Fruit fly (Drosophila melanogaster): ENCODE measurements around the gene CG31088.
"Not testable (repeated sequence)": the region's sequence is repeated elsewhere in the genome, so short reads cannot be mapped to it uniquely, and the experiment has no call there.

CG31088 gene

DNA sequence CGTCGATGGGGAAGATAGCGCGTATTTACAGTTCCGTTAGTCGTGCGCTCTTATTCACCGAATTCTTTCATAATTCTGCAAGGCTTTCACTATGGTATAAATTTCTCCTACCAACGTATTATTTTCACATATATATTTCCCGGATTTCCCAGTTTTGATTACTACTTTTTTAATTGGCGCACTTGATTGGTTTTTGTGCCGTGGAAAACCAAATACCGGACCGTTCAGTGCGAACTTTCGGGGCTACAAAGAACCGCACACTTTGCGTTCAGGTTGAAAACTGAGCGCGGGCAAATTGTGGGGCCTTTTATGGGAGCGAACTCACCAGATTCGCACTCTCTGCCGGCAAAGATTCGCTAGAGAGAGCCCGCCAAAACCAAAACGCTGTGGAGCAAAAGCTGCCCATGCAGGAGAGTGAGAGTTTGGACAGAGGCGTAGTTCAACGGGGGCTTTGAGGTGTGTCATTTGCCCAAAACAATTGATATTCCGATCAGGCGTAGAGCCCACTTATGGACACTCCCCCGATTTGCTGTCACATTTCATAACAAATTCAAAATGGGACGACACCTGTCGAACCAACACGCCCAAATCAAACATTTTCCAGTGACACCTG, 49.5 kb downstream of the CG31088 start (continued):
- peak; percentile 41; the same call in 1 of the 2 replicates for TF ChIP-seq E2f2 (GFP tag; IDR thresholded peaks at IDR 0.05)
- TF ChIP-seq CG7372 (GFP tag; IDR thresholded peaks at IDR 0.05), result peak; percentile 46; the same call in 1 of the 2 replicates
- peak; percentile 67 for TF ChIP-seq CG9215 (GFP tag; IDR thresholded peaks at IDR 0.05)
- TF ChIP-seq CG14014 (GFP tag; IDR thresholded peaks at IDR 0.05), result peak; percentile 68
- peak; percentile 75 for TF ChIP-seq row (GFP tag; IDR thresholded peaks at IDR 0.05)
- peak; percentile 59; the same call in 1 of the 2 replicates for TF ChIP-seq wdn (GFP tag; IDR thresholded peaks at IDR 0.05)
- peak; percentile 29; the same call in 1 of the 2 replicates for TF ChIP-seq Adf1 (GFP tag; IDR thresholded peaks at IDR 0.05)
- peak; percentile 38; the same call in 1 of the 2 replicates for TF ChIP-seq CG14441 (GFP tag; IDR thresholded peaks at IDR 0.05)
- 0 out of 2 replicates have a peak, but pooled peaks have one; percentile 25 for TF ChIP-seq esg (GFP tag; conservative IDR thresholded peaks at IDR 0.05)
- TF ChIP-seq Trl (optimal IDR thresholded peaks at IDR 0.05), result peak; percentile 30 to 73
- not testable (repeated sequence) for TF ChIP-seq Trl (GFP tag; optimal IDR thresholded peaks at IDR 0.05); hkb (optimal IDR thresholded peaks at IDR 0.05); prd (optimal IDR thresholded peaks at IDR 0.05)
- peak; percentile 84 for TF ChIP-seq slbo (GFP tag; IDR thresholded peaks at IDR 0.05)
- TF ChIP-seq Ets65A (GFP tag), result peak; percentile 39
- 0 out of 4 replicates have a peak, but pooled peaks have one; percentile 51 for TF ChIP-seq chinmo (GFP tag; IDR thresholded peaks at IDR 0.05; ENCODE audit: partially characterized antibody)
- TF ChIP-seq hkb (GFP tag; IDR thresholded peaks at IDR 0.05), result peak; percentile 25; the same call in 1 of the 2 replicates
- TF ChIP-seq Mrtf (GFP tag; IDR thresholded peaks at IDR 0.05), result 0 out of 3 replicates have a peak, but pooled peaks have one; percentile 27
- 0 out of 2 replicates have a peak, but pooled peaks have one; percentile 34 for TF ChIP-seq CG31224 (GFP tag; IDR thresholded peaks at IDR 0.05)
- peak; percentile 41; the same call in 1 of the 3 replicates for TF ChIP-seq gce (GFP tag; IDR thresholded peaks at IDR 0.05)
- TF ChIP-seq gsb (GFP tag; IDR thresholded peaks at IDR 0.05), result peak; percentile 46; the same call in 1 of the 2 replicates
- TF ChIP-seq HLH3B (GFP tag; IDR thresholded peaks at IDR 0.05), result 0 out of 2 replicates have a peak, but pooled peaks have one; percentile 14
- TF ChIP-seq Ptx1 (GFP tag; IDR thresholded peaks at IDR 0.05), result 0 out of 2 replicates have a peak, but pooled peaks have one; percentile 43
- peak; percentile 39; the same call in 1 of the 2 replicates for TF ChIP-seq Xrp1 (GFP tag; IDR thresholded peaks at IDR 0.05)
- TF ChIP-seq prd (GFP tag; IDR thresholded peaks at IDR 0.05), result peak; percentile 47; the same call in 2 of the 3 replicates
- TF ChIP-seq CG11247 (GFP tag; IDR thresholded peaks at IDR 0.05), result 0 out of 2 replicates have a peak, but pooled peaks have one; percentile 9
- peak; percentile 39; the same call in 1 of the 3 replicates for TF ChIP-seq Optix (GFP tag; IDR thresholded peaks at IDR 0.05)
- peak; percentile 55 for TF ChIP-seq al (GFP tag; IDR thresholded peaks at IDR 0.05)
- peak; percentile 34; the same call in 1 of the 2 replicates for TF ChIP-seq CG4404 (GFP tag; IDR thresholded peaks at IDR 0.05)
- TF ChIP-seq dysf (GFP tag; IDR thresholded peaks at IDR 0.05), result peak; percentile 67; the same call in 2 of the 3 replicates
- peak; percentile 22; the same call in 1 of the 2 replicates for TF ChIP-seq CG11085 (GFP tag; IDR thresholded peaks at IDR 0.05)
